Fruit fly (Drosophila melanogaster): ENCODE data around the gene CG4911.

DNA sequence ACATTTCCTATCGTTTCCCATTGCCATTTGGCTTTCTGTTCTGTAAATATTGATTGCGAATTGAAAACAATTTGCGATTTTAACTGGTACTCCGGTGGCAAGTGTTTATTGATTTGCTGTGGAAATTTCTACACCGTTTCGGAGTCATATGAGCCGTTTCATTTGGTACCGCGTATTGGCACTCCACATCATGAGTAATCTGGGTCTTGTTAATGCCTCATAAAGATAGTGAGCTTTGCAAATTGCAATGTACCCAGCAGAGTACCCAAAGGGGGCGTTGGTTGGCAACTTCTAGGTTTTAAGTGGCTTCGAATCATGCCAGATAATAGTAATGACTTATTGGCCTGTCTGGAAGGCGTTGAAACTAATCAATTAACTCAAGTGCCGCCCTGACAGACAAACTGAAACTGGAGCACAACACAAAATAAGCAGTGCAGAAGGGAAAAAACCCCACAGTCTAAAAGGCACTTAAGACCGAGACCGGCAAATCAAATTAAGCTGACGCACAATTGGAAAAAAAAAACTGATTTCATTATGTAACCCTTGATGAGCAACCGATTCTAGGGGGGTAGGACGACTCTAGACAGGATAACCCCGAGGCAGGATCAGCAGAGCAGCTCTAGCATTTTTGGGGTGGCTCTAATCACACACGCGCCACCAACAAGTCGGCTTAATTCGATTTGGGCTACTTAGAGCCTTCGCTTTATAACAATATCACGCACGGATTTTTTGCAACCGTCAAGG, 19.6 kb downstream of the CG4911 start:
- TF ChIP-seq HLH106 (tag; optimal IDR thresholded peaks at IDR 0.05) (no peak), psq (GFP tag; optimal IDR thresholded peaks at IDR 0.05) (no peak), rgr (GFP tag; optimal IDR thresholded peaks at IDR 0.05) (no peak), fru (GFP tag; optimal IDR thresholded peaks at IDR 0.05) (no peak), dmrt93B (GFP tag; optimal IDR thresholded peaks at IDR 0.05) (no peak), CrebA (GFP tag; optimal IDR thresholded peaks at IDR 0.05; ENCODE audit: borderline replicate concordance) (no peak), CG9705 (GFP tag; optimal IDR thresholded peaks at IDR 0.05) (no peak), h (GFP tag; optimal IDR thresholded peaks at IDR 0.05) (no peak)

Measured in whole organism, wandering third instar larva.